Fruit fly (Drosophila melanogaster) whole organism, embryonic: Measurements from ENCODE around the gene BBIP1.

Source experiments
- Abd-B ChIP-seq: fragments of 200-800 bp; sonication (Bioruptor generic); optimal IDR thresholded peaks from 2 replicates; lab custom pipeline; 2018; ENCODE audit warnings: missing biosample characterization, mild to moderate bottlenecking, missing genetic modification characterization, moderate library complexity
- CG10979 ChIP-seq: fragments of 200-800 bp; sonication (Bioruptor generic); optimal IDR thresholded peaks from 2 replicates; lab custom pipeline; 2018; ENCODE audit warnings: missing biosample characterization, mild to moderate bottlenecking, missing genetic modification characterization, moderate library complexity
- CG2120 ChIP-seq: fragments of 200-800 bp; sonication (Bioruptor generic); optimal IDR thresholded peaks from 3 replicates; lab custom pipeline; 2016; ENCODE audit warnings: missing biosample characterization, missing genetic modification characterization
- CG3838 ChIP-seq: fragments of 200-800 bp; sonication (Bioruptor generic); optimal IDR thresholded peaks from 3 replicates; lab custom pipeline; 2016; ENCODE audit warnings: missing biosample characterization, missing genetic modification characterization
- Doc2 ChIP-seq: fragments of 200-800 bp; sonication (Bioruptor generic); IDR thresholded peaks from 2 replicates; pipeline ENCODE4 v1.3.6; 2022; ENCODE audit warnings: missing biosample characterization, missing genetic modification characterization
- Ets97D ChIP-seq: fragments of 200-800 bp; sonication (Bioruptor generic); optimal IDR thresholded peaks from 3 replicates; lab custom pipeline; 2016; ENCODE audit warnings: missing biosample characterization, missing genetic modification characterization
- Gug ChIP-seq: fragments of 200-800 bp; sonication (Bioruptor generic); IDR thresholded peaks from 4 replicates; pipeline ENCODE4 v1.3.6; 2022; ENCODE audit warnings: missing biosample characterization, missing genetic modification characterization
- Lpt ChIP-seq: fragments of >200 bp; optimal IDR thresholded peaks from 2 replicates; lab custom pipeline; 2018; ENCODE audit warnings: missing biosample characterization, missing genetic modification characterization
- Mad ChIP-seq: fragments of 200-800 bp; sonication (Bioruptor generic); optimal IDR thresholded peaks from 2 replicates; lab custom pipeline; 2016; ENCODE audit warnings: missing biosample characterization, missing genetic modification characterization
- Stat92E ChIP-seq, 3 experiments: fragments of >200 bp in 2 of 3; fragments of 200-800 bp in 1 of 3; sonication (Bioruptor generic) in 1 of 3; optimal IDR thresholded peaks; 2 replicates each; lab custom pipeline; 2017 to 2019; ENCODE audit warnings: missing biosample characterization in 3 of 3, missing genetic modification characterization in 3 of 3, mild to moderate bottlenecking in 1 of 3, moderate library complexity in 1 of 3
- aop ChIP-seq: fragments of 200-800 bp; sonication (Bioruptor generic); IDR thresholded peaks from 2 replicates; pipeline ENCODE4 v1.3.6; 2022; ENCODE audit warnings: missing biosample characterization, missing genetic modification characterization
- cad ChIP-seq: fragments of >200 bp; optimal IDR thresholded peaks from 2 replicates; lab custom pipeline; 2017; ENCODE audit warnings: missing biosample characterization, missing genetic modification characterization
- sna ChIP-seq: fragments of 200-800 bp; sonication (Bioruptor generic); IDR thresholded peaks from 2 replicates; pipeline ENCODE4 v1.3.6; 2022; ENCODE audit warnings: missing biosample characterization, missing genetic modification characterization; ENCODE audit not compliant: partially characterized antibody
- sr ChIP-seq: fragments of 200-800 bp; sonication (Bioruptor generic); IDR thresholded peaks from 3 replicates; pipeline ENCODE4 v1.3.6; 2022; ENCODE audit warnings: missing biosample characterization, missing genetic modification characterization

DNA sequence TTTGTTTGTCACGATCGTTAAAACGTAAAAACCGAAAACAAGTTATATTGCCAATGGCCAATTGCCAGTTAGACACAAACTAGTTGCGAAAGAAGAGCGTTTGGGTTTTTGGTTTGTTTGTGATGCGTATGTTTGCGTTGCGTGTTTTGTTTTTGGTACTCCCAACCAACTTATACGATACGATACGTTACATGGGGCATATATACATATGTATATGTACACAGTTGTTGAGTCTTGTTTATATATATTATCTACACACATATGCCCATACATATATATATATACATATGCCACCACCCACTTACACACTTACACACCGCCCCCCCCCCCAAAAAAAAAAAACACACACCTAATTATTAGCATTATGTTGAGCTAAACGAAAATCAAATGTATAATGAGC is 44.1 kb downstream of the BBIP1 start:
- TF ChIP-seq cad (GFP tag; lab: Kevin White, UChicago) (no peak), Gug (GFP tag; lab: Robert Waterston, UW) (no peak), Abd-B (GFP tag; lab: Kevin White, UChicago) (no peak), CG2120 (GFP tag; lab: Kevin White, UChicago) (no peak), CG3838 (no peak), Doc2 (no peak), aop (GFP tag; lab: Robert Waterston, UW) (no peak), CG10979 (tag; lab: Kevin White, UChicago) (no peak), Stat92E (GFP tag; optimal IDR thresholded peaks at IDR 0.05; lab: Kevin White, UChicago) (no peak), Lpt (no peak), sr (no peak), Ets97D (GFP tag; lab: Kevin White, UChicago) (no peak), sna (GFP tag; lab: Robert Waterston, UW) (no peak), Mad (no peak)
